Fruit fly (Drosophila melanogaster): ENCODE results near the gene CG13720.

- no peak for TF ChIP-seq Dll (optimal IDR thresholded peaks at IDR 0.05)
- TF ChIP-seq psq (optimal IDR thresholded peaks at IDR 0.05) = no peak
- no peak for TF ChIP-seq CG8478 (optimal IDR thresholded peaks at IDR 0.05)
Observed at dm6 chr3L:4501406-4501805, 1.1 kb upstream of the CG13720 start.

Data from whole organism.